Worm (Caenorhabditis elegans) whole organism, L3 larva: ENCODE results near the gene C17G1.14.

ENCODE experiments used
- fos-1 ChIP-seq: fragments of 150-350 bp; optimal IDR thresholded peaks from 2 replicates; lab custom pipeline; 2014; ENCODE audit warnings: missing biosample characterization, missing genetic modification characterization
- pha-4 ChIP-seq: fragments of 150-350 bp; optimal IDR thresholded peaks from 2 replicates; lab custom pipeline; 2014; ENCODE audit warnings: missing biosample characterization, missing genetic modification reagents, missing genetic modification characterization
- skn-1 ChIP-seq: fragments of 150-350 bp; optimal IDR thresholded peaks from 2 replicates; lab custom pipeline; 2014; ENCODE audit warnings: missing biosample characterization, missing genetic modification characterization
- unc-62 ChIP-seq: fragments of 150-350 bp; sonication (generic microtip); optimal IDR thresholded peaks from 4 replicates; lab custom pipeline; 2014; ENCODE audit warnings: missing biosample characterization, missing genetic modification reagents, missing genetic modification characterization

DNA sequence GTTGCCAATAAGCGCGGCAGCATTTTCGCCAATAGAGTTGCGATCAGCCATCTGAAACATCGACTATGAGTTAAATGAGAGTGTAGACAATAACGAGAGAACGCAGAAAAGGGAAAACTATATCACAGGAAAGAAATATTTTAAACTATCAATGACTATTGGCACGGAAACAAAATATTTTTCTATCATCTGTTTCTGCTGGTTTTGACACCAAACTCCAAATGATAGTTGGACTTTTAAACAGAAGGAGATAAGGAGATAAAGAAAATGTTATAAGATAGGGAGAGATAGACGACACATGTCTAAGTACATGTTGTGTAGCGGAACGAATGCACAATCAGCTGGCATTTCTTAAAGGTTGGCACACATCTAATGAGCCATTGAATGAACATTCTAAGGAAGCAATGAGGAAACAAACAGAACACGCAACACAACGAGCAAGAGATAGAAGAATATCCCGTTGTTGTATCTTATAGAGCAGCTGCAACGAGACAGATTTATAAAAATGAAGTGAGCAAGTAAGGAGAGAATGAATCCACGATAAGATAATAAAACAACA, 15.9 kb downstream of the C17G1.14 start, which contains the start of gene cysl-1:
- no peak for TF ChIP-seq skn-1 (tag; lab: Kevin White, UChicago)
- no peak for TF ChIP-seq unc-62 (GFP tag; lab: Kevin White, UChicago)
- no peak for TF ChIP-seq fos-1 (tag; lab: Kevin White, UChicago)
- TF ChIP-seq pha-4: no peak
